Fruit fly (Drosophila melanogaster) whole organism, wandering third instar larva: ENCODE data around the gene Grx1.
A peak's percentile ranks its signal among the peaks of the same experiment; 100 is the strongest.

ENCODE experiments used
- Abd-B ChIP-seq: fragments of >200 bp; optimal IDR thresholded peaks from 2 replicates; lab custom pipeline; 2017; ENCODE audit warnings: missing biosample characterization, missing genetic modification characterization
- CG32264 ChIP-seq: fragments of 200-800 bp; sonication (Bioruptor generic); optimal IDR thresholded peaks from 2 replicates; lab custom pipeline; 2016; ENCODE audit warnings: missing biosample characterization, missing genetic modification characterization
- CG9705 ChIP-seq: fragments of 200-800 bp; sonication (Bioruptor generic); optimal IDR thresholded peaks from 2 replicates; lab custom pipeline; 2018; ENCODE audit warnings: missing biosample characterization, mild to moderate bottlenecking, missing genetic modification characterization
- CrebA ChIP-seq: fragments of 200-800 bp; sonication (Bioruptor generic); optimal IDR thresholded peaks from 2 replicates; lab custom pipeline; 2016; ENCODE audit warnings: missing biosample characterization, mild to moderate bottlenecking, missing genetic modification characterization, borderline replicate concordance
- Dfd ChIP-seq: fragments of >200 bp; optimal IDR thresholded peaks from 2 replicates; lab custom pipeline; 2017; ENCODE audit warnings: missing biosample characterization, missing genetic modification characterization
- Dif ChIP-seq: fragments of 200-275, 200-300 bp; sonication (Bioruptor generic); optimal IDR thresholded peaks from 2 replicates; lab custom pipeline; 2018; ENCODE audit warnings: missing biosample characterization, missing genetic modification characterization; ENCODE audit not compliant: partially characterized antibody
- GATAd ChIP-seq: sonication (Bioruptor generic); optimal IDR thresholded peaks from 2 replicates; lab custom pipeline; 2016; ENCODE audit warnings: missing biosample characterization, missing genetic modification characterization
- HLH106 ChIP-seq: fragments of 200-800 bp; optimal IDR thresholded peaks from 3 replicates; lab custom pipeline; 2019; ENCODE audit warnings: missing biosample characterization, mild to moderate bottlenecking, missing genetic modification characterization, moderate library complexity
- Hnf4 ChIP-seq: fragments of 200-800 bp; sonication (Bioruptor generic); optimal IDR thresholded peaks from 2 replicates; lab custom pipeline; 2016; ENCODE audit warnings: missing biosample characterization, mild to moderate bottlenecking, missing genetic modification characterization
- Hr83 ChIP-seq: fragments of 200-300 bp; sonication (Bioruptor generic); optimal IDR thresholded peaks from 2 replicates; lab custom pipeline; 2016; ENCODE audit warnings: missing biosample characterization, mild to moderate bottlenecking, missing genetic modification characterization, moderate library complexity; ENCODE audit not compliant: poor library complexity, severe bottlenecking
- Jra ChIP-seq: sonication (Bioruptor generic); optimal IDR thresholded peaks from 2 replicates; lab custom pipeline; 2016; ENCODE audit warnings: missing biosample characterization, missing genetic modification characterization
- Mio ChIP-seq: sonication (Bioruptor generic); optimal IDR thresholded peaks from 2 replicates; lab custom pipeline; 2016; ENCODE audit warnings: missing biosample characterization, missing genetic modification characterization
- Myc ChIP-seq: fragments of >200 bp; optimal IDR thresholded peaks from 2 replicates; lab custom pipeline; 2017
- N ChIP-seq: fragments of >200 bp; optimal IDR thresholded peaks from 2 replicates; lab custom pipeline; 2018; ENCODE audit warnings: missing biosample characterization, missing external identifiers, missing genetic modification characterization
- OdsH ChIP-seq: fragments of 200-800 bp; sonication (Bioruptor generic); optimal IDR thresholded peaks from 2 replicates; lab custom pipeline; 2016; ENCODE audit warnings: missing biosample characterization, mild to moderate bottlenecking, missing genetic modification characterization
- Rel ChIP-seq, 2 experiments: fragments of 200-800 bp; sonication (Bioruptor generic) in 1 of 2; optimal IDR thresholded peaks; 2 replicates in 1 of 2; 3 replicates in 1 of 2; lab custom pipeline; 2016 to 2019; ENCODE audit warnings: mild to moderate bottlenecking in 2 of 2, missing biosample characterization in 2 of 2, missing genetic modification characterization in 2 of 2, moderate library complexity in 1 of 2
- Sp1 ChIP-seq: fragments of 200-800 bp; sonication (Bioruptor generic); optimal IDR thresholded peaks from 3 replicates; lab custom pipeline; 2019; ENCODE audit warnings: missing biosample characterization, mild to moderate bottlenecking, missing genetic modification characterization, moderate library complexity
- Vsx2 ChIP-seq: fragments of 200-300, 225-300 bp; sonication (Bioruptor generic); optimal IDR thresholded peaks from 2 replicates; lab custom pipeline; 2018; ENCODE audit warnings: missing biosample characterization, missing genetic modification characterization; ENCODE audit not compliant: partially characterized antibody
- br ChIP-seq: fragments of 200-800 bp; sonication (Bioruptor generic); optimal IDR thresholded peaks from 2 replicates; lab custom pipeline; 2016; ENCODE audit warnings: missing biosample characterization, missing genetic modification characterization
- brk ChIP-seq: fragments of 200-800 bp; sonication (Bioruptor generic); optimal IDR thresholded peaks from 2 replicates; lab custom pipeline; 2016; ENCODE audit warnings: missing biosample characterization, mild to moderate bottlenecking, missing genetic modification characterization
- dmrt93B ChIP-seq: fragments of 200-800 bp; sonication (Bioruptor generic); optimal IDR thresholded peaks from 2 replicates; lab custom pipeline; 2018; ENCODE audit warnings: missing biosample characterization, mild to moderate bottlenecking, missing genetic modification characterization
- ey ChIP-seq: fragments of 200-800 bp; sonication (Bioruptor generic); optimal IDR thresholded peaks from 2 replicates; lab custom pipeline; 2016; ENCODE audit warnings: missing biosample characterization, missing genetic modification characterization
- foxo ChIP-seq, 2 experiments: fragments of 200-800 bp; sonication (Bioruptor generic); optimal IDR thresholded peaks; 2 replicates in 1 of 2; 3 replicates in 1 of 2; lab custom pipeline; 2016 to 2017; ENCODE audit warnings: missing biosample characterization in 2 of 2, missing genetic modification characterization in 2 of 2
- fru ChIP-seq: fragments of 200-800 bp; sonication (Bioruptor generic); optimal IDR thresholded peaks from 3 replicates; lab custom pipeline; 2016; ENCODE audit warnings: missing biosample characterization, mild to moderate bottlenecking, missing genetic modification characterization
- h ChIP-seq: fragments of 200-800 bp; sonication (Bioruptor generic); optimal IDR thresholded peaks from 3 replicates; lab custom pipeline; 2016; ENCODE audit warnings: missing biosample characterization, mild to moderate bottlenecking, missing genetic modification characterization
- jim ChIP-seq: fragments of 175-275, 200-325 bp; sonication (Bioruptor generic); optimal IDR thresholded peaks from 2 replicates; lab custom pipeline; 2016; ENCODE audit warnings: missing biosample characterization, mild to moderate bottlenecking, missing genetic modification characterization
- pan ChIP-seq: fragments of >200 bp; optimal IDR thresholded peaks from 2 replicates; lab custom pipeline; 2017
- psq ChIP-seq: fragments of 200-800 bp; sonication (Bioruptor generic); optimal IDR thresholded peaks from 3 replicates; lab custom pipeline; 2017; ENCODE audit warnings: missing biosample characterization, mild to moderate bottlenecking, missing genetic modification characterization, moderate library complexity
- rgr ChIP-seq: fragments of 200-800 bp; sonication (Bioruptor generic); optimal IDR thresholded peaks from 3 replicates; lab custom pipeline; 2016; ENCODE audit warnings: missing biosample characterization, mild to moderate bottlenecking, missing genetic modification characterization
- sage ChIP-seq: fragments of 200-800 bp; sonication (Bioruptor generic); optimal IDR thresholded peaks from 2 replicates; lab custom pipeline; 2016; ENCODE audit warnings: missing biosample characterization, mild to moderate bottlenecking, missing genetic modification characterization
- sv ChIP-seq: fragments of 200-800 bp; sonication (Bioruptor generic); optimal IDR thresholded peaks from 3 replicates; lab custom pipeline; 2016; ENCODE audit warnings: missing biosample characterization, missing genetic modification characterization
- tai ChIP-seq: sonication (Bioruptor generic); optimal IDR thresholded peaks from 2 replicates; lab custom pipeline; 2016; ENCODE audit warnings: missing biosample characterization, missing genetic modification characterization
- usp ChIP-seq: fragments of >200 bp; optimal IDR thresholded peaks from 2 replicates; lab custom pipeline; 2017; ENCODE audit warnings: missing biosample characterization, missing genetic modification characterization
- woc ChIP-seq: sonication (Bioruptor generic); optimal IDR thresholded peaks from 2 replicates; lab custom pipeline; 2016; ENCODE audit warnings: missing biosample characterization, mild to moderate bottlenecking, missing genetic modification characterization

Grx1 gene

DNA sequence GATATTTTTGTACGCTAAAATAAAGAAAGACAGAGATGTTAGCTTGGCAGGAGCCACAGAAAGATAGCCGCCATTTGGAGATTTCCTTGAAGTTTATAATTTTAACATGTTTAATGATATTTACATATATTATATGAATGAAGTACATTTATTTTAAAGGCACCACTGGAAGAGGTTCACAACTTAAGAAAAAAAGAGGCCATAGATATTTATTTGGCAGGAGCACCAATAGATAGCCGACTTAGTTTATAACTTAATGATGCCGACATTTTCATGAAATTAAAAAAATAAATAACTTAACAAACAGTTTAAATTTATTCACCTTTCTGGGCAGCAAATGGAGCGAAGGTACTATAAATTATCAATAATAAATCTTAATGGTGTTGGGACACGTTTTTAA, 47.0 kb upstream of the Grx1 start:
- TF ChIP-seq sv (GFP tag; lab: Kevin White, UChicago) (no peak), br (GFP tag; lab: Kevin White, UChicago) (no peak), Sp1 (GFP tag; lab: Kevin White, UChicago) (no peak), Dfd (GFP tag; lab: Kevin White, UChicago) (no peak), Vsx2 (no peak), OdsH (no peak)

dm6 chr3L:18822450-18823220, 46.4 kb upstream of the Grx1 start, which contains the start of gene Cat:
TSS of gene Cat (plus strand) at chr3L:18822604.
- peak; percentile 78 for TF ChIP-seq woc (GFP tag; lab: Kevin White, UChicago)
- no peak for TF ChIP-seq Vsx2
- TF ChIP-seq Sp1 (GFP tag; lab: Kevin White, UChicago) = peak; percentile 99
- TF ChIP-seq foxo (GFP tag; optimal IDR thresholded peaks at IDR 0.05; lab: Kevin White, UChicago) = peak; percentile 53 to 84
- TF ChIP-seq rgr = peak; percentile 60
- peak; percentile 3 for TF ChIP-seq Hr83 (GFP tag; lab: Kevin White, UChicago)
- no peak for TF ChIP-seq Dfd (GFP tag; lab: Kevin White, UChicago)
- TF ChIP-seq jim (GFP tag; lab: Kevin White, UChicago) = peak; percentile 89
- peak; percentile 74 for TF ChIP-seq psq (GFP tag; lab: Kevin White, UChicago)
- TF ChIP-seq Dif (GFP tag; lab: Kevin White, UChicago) = peak; percentile 1
- peak; percentile 90 for TF ChIP-seq CG9705 (GFP tag; lab: Kevin White, UChicago)
- no peak for TF ChIP-seq ey (GFP tag; lab: Kevin White, UChicago)
- peak; percentile 68 for TF ChIP-seq HLH106 (tag; lab: Kevin White, UChicago)
- peak; percentile 52 for TF ChIP-seq Jra (GFP tag; lab: Kevin White, UChicago)
- peak; percentile 98 for TF ChIP-seq CrebA (GFP tag; lab: Kevin White, UChicago)
- TF ChIP-seq Mio (GFP tag; lab: Kevin White, UChicago) = peak; percentile 27
- peak; percentile 59 for TF ChIP-seq h (GFP tag; lab: Kevin White, UChicago)
- no peak for TF ChIP-seq Myc (lab: Kevin White, UChicago)
- peak; percentile 36 for TF ChIP-seq CG32264 (GFP tag; lab: Kevin White, UChicago)
- TF ChIP-seq fru (GFP tag; lab: Kevin White, UChicago) = peak; percentile 76
- peak; percentile 93 for TF ChIP-seq Rel (GFP tag; optimal IDR thresholded peaks at IDR 0.05; lab: Kevin White, UChicago)
- peak; percentile 91 for TF ChIP-seq Rel (tag; optimal IDR thresholded peaks at IDR 0.05; lab: Kevin White, UChicago)
- peak; percentile 75 for TF ChIP-seq br (GFP tag; lab: Kevin White, UChicago)
- TF ChIP-seq sv (GFP tag; lab: Kevin White, UChicago) = peak; percentile 8
- peak; percentile 75 for TF ChIP-seq sage (GFP tag; lab: Kevin White, UChicago)
- peak; percentile 48 for TF ChIP-seq dmrt93B
- TF ChIP-seq OdsH = peak; percentile 70
- TF ChIP-seq Hnf4 (GFP tag; lab: Kevin White, UChicago) = peak; percentile 56
- peak; percentile 21 for TF ChIP-seq brk
- TF ChIP-seq pan (lab: Kevin White, UChicago) = no peak
- no peak for TF ChIP-seq tai (GFP tag; lab: Kevin White, UChicago)
- no peak for TF ChIP-seq Abd-B

DNA sequence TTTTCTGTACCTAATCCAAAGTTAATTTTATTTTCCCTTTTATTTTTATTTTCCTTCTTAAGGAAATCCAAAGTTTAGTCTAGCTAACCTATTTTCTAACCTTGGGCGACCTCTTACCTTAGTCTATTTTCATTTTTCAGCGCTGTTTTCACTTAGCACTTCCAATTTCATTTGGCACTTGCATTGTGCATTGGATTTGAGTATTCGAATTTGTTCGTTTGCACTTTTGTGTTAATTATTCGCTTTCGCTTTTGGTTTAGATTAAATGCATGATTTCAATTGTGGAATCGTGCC, 45.9 kb upstream of the Grx1 start:
- TF ChIP-seq HLH106 (tag; lab: Kevin White, UChicago) = no peak
- TF ChIP-seq tai (GFP tag; lab: Kevin White, UChicago) = no peak
- TF ChIP-seq GATAd = no peak
- no peak for TF ChIP-seq CrebA (GFP tag; lab: Kevin White, UChicago)
- TF ChIP-seq Dfd (GFP tag; lab: Kevin White, UChicago) = no peak
- TF ChIP-seq OdsH = no peak
- TF ChIP-seq N (GFP tag; lab: Kevin White, UChicago) = no peak
- no peak for TF ChIP-seq jim (GFP tag; lab: Kevin White, UChicago)
- TF ChIP-seq psq (GFP tag; lab: Kevin White, UChicago) = no peak
- no peak for TF ChIP-seq Mio (GFP tag; lab: Kevin White, UChicago)
- TF ChIP-seq Sp1 (GFP tag; lab: Kevin White, UChicago) = no peak
- no peak for TF ChIP-seq Hr83 (GFP tag; lab: Kevin White, UChicago)
- no peak for TF ChIP-seq usp (GFP tag; lab: Kevin White, UChicago)
- TF ChIP-seq CG9705 (GFP tag; lab: Kevin White, UChicago) = no peak
- no peak for TF ChIP-seq brk
